Worm (Caenorhabditis elegans) whole organism, L1 larva: Measurements from ENCODE around the gene C46C2.6.
"Not testable (repeated sequence)": the region's sequence is repeated elsewhere in the genome, so short reads cannot be mapped to it uniquely, and the experiment has no call there.

Experiments
- alr-1 ChIP-seq: fragments of 200-800 bp; sonication (Bioruptor generic); optimal IDR thresholded peaks from 2 replicates; lab custom pipeline; 2018; ENCODE audit warnings: borderline replicate concordance, mild to moderate bottlenecking, missing genetic modification characterization, missing compliant biosample characterization
- ceh-82 ChIP-seq, 3 experiments: fragments of 150-350 bp in 1 of 3; sonication (generic microtip) in 2 of 3; optimal IDR thresholded peaks; 2 replicates each; lab custom pipeline; 2014 to 2017; ENCODE audit warnings: missing biosample characterization in 3 of 3, missing genetic modification characterization in 3 of 3
- fkh-10 ChIP-seq: sonication (generic microtip); optimal IDR thresholded peaks from 2 replicates; lab custom pipeline; 2017; ENCODE audit warnings: missing biosample characterization, missing genetic modification reagents, missing genetic modification characterization
- hlh-4 ChIP-seq: sonication (generic microtip); optimal IDR thresholded peaks from 2 replicates; lab custom pipeline; 2016; ENCODE audit warnings: mild to moderate bottlenecking, missing genetic modification characterization, missing compliant biosample characterization
- isw-1 ChIP-seq: fragments of 200-800 bp; sonication (Bioruptor generic); IDR thresholded peaks from 2 replicates; pipeline ENCODE4 v1.3.6; 2022; ENCODE audit warnings: missing genetic modification characterization, missing compliant biosample characterization
- lin-15B ChIP-seq: fragments of 150-350 bp; sonication (generic microtip); optimal IDR thresholded peaks from 3 replicates; lab custom pipeline; 2014; ENCODE audit warnings: missing biosample characterization, missing genetic modification characterization
- lsy-2 ChIP-seq, 2 experiments: fragments of 150-350 bp; optimal IDR thresholded peaks; 2 replicates each; lab custom pipeline; 2014; ENCODE audit warnings: missing biosample characterization in 2 of 2, missing genetic modification characterization in 2 of 2
- nhr-237 ChIP-seq: fragments of 150-350 bp; optimal IDR thresholded peaks from 2 replicates; lab custom pipeline; 2014; ENCODE audit warnings: missing biosample characterization, missing genetic modification characterization
- nhr-47 ChIP-seq: sonication (generic microtip); optimal IDR thresholded peaks from 2 replicates; lab custom pipeline; 2016; ENCODE audit warnings: mild to moderate bottlenecking, missing genetic modification characterization, moderate library complexity, missing compliant biosample characterization
- nhr-90 ChIP-seq: sonication (generic microtip); optimal IDR thresholded peaks from 2 replicates; lab custom pipeline; 2016; ENCODE audit warnings: mild to moderate bottlenecking, missing genetic modification characterization, missing compliant biosample characterization; ENCODE audit not compliant: poor library complexity
- pag-3 ChIP-seq: sonication (generic microtip); optimal IDR thresholded peaks from 2 replicates; lab custom pipeline; 2017; ENCODE audit warnings: missing genetic modification characterization, mild to moderate bottlenecking, missing compliant biosample characterization, antibody characterized with exemption, borderline replicate concordance; ENCODE audit not compliant: insufficient read depth
- rnt-1 ChIP-seq: sonication (generic microtip); optimal IDR thresholded peaks from 2 replicates; lab custom pipeline; 2016; ENCODE audit warnings: mild to moderate bottlenecking, missing genetic modification characterization, moderate library complexity, missing compliant biosample characterization
- skn-1 ChIP-seq: fragments of 150-350 bp; optimal IDR thresholded peaks from 2 replicates; lab custom pipeline; 2014; ENCODE audit warnings: missing biosample characterization, missing genetic modification characterization
- swsn-7 ChIP-seq: sonication (generic microtip); optimal IDR thresholded peaks from 2 replicates; lab custom pipeline; 2016; ENCODE audit warnings: missing genetic modification characterization, missing compliant biosample characterization

- not testable (repeated sequence) for TF ChIP-seq lin-15B (tag; lab: Kevin White, UChicago); alr-1 (tag; lab: Kevin White, UChicago); ceh-82 (tag; optimal IDR thresholded peaks at IDR 0.05; lab: Kevin White, UChicago); nhr-237 (tag; lab: Kevin White, UChicago); nhr-90 (tag; lab: Kevin White, UChicago); hlh-4 (tag; lab: Kevin White, UChicago); skn-1 (tag; lab: Kevin White, UChicago); fkh-10 (GFP tag; lab: Kevin White, UChicago); isw-1 (GFP tag; lab: Robert Waterston, UW); nhr-47 (tag; lab: Kevin White, UChicago); lsy-2 (tag; optimal IDR thresholded peaks at IDR 0.05; lab: Kevin White, UChicago); rnt-1 (tag; lab: Kevin White, UChicago); pag-3; swsn-7 (tag; lab: Kevin White, UChicago)
Measured at ce11 chrIV:9249219-9249618, 37.0 kb downstream of the C46C2.6 start, which contains the start of gene Y11D7A.7.
